Worm (Caenorhabditis elegans): ENCODE data around the gene fmo-5.

DNA sequence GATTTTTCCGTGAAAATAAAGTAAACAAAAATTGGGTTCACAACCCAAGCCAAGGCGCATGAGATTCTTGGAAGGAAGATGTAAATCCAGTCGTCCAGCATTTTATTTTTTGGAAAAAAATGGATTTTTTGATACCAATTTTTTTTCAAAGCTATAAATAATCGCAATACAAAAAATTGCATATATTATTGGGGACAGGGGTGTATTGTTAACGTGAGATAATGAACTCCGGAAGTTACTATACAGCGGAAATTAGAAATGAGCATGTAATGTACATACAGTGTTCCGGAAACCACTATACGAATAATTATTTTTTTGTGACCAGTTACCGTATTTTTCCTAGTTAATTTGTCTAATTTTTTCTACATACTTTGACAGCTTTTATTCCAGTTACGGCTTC, 19.1 kb downstream of the fmo-5 start, which contains the start of gene srj-38:
- no peak for TF ChIP-seq C17E4.6 (GFP tag; IDR thresholded peaks at IDR 0.05)
- no peak for TF ChIP-seq lin-35 (GFP tag; optimal IDR thresholded peaks at IDR 0.05)
- TF ChIP-seq sdz-38 (tag; optimal IDR thresholded peaks at IDR 0.05) = no peak
- no peak for TF ChIP-seq pha-4 (tag; optimal IDR thresholded peaks at IDR 0.05)
- TF ChIP-seq cebp-1 (GFP tag; IDR thresholded peaks at IDR 0.05) = no peak
- TF ChIP-seq cebp-1 (tag; optimal IDR thresholded peaks at IDR 0.05) = no peak

Measured in whole organism, young adult.